Fruit fly (Drosophila melanogaster) whole organism, embryonic: ENCODE measurements around the gene CG18063.

ENCODE experiments used
- Antp ChIP-seq: fragments of 200-800 bp; sonication (Bioruptor generic); optimal IDR thresholded peaks from 3 replicates; lab custom pipeline; 2016; ENCODE audit warnings: missing biosample characterization, missing genetic modification characterization
- Atf6 ChIP-seq: fragments of 200-800 bp; sonication (Bioruptor generic); IDR thresholded peaks from 2 replicates; pipeline ENCODE4 v1.3.6; 2022; ENCODE audit warnings: missing biosample characterization, missing genetic modification characterization
- B-H2 ChIP-seq: fragments of 200-800 bp; sonication (Bioruptor generic); optimal IDR thresholded peaks from 2 replicates; lab custom pipeline; 2018; ENCODE audit warnings: missing biosample characterization, mild to moderate bottlenecking, missing genetic modification characterization
- C15 ChIP-seq: fragments of 200-800 bp; sonication (Bioruptor generic); IDR thresholded peaks from 3 replicates; pipeline ENCODE4 v1.3.6; 2022; ENCODE audit warnings: missing biosample characterization, missing genetic modification characterization
- CG1024 ChIP-seq: fragments of 200-800 bp; sonication (Bioruptor generic); IDR thresholded peaks from 2 replicates; pipeline ENCODE4 v1.3.6; 2022; ENCODE audit warnings: missing biosample characterization, missing genetic modification characterization
- CG10979 ChIP-seq: fragments of 200-800 bp; sonication (Bioruptor generic); optimal IDR thresholded peaks from 2 replicates; lab custom pipeline; 2018; ENCODE audit warnings: missing biosample characterization, mild to moderate bottlenecking, missing genetic modification characterization, moderate library complexity
- CG11085 ChIP-seq: fragments of 200-800 bp; sonication (Bioruptor generic); IDR thresholded peaks from 2 replicates; pipeline ENCODE4 v1.3.6; 2022; ENCODE audit warnings: missing biosample characterization, missing genetic modification characterization
- CG11247 ChIP-seq: fragments of 200-800 bp; sonication (Bioruptor generic); IDR thresholded peaks from 2 replicates; pipeline ENCODE4 v1.3.6; 2022; ENCODE audit warnings: missing biosample characterization, missing genetic modification characterization
- CG12769 ChIP-seq: fragments of 200-800 bp; sonication (Bioruptor generic); optimal IDR thresholded peaks from 2 replicates; lab custom pipeline; 2019; ENCODE audit warnings: missing biosample characterization, mild to moderate bottlenecking, missing genetic modification characterization, moderate library complexity
- CG13775 ChIP-seq: fragments of 200-800 bp; sonication (Bioruptor generic); optimal IDR thresholded peaks from 3 replicates; lab custom pipeline; 2017; ENCODE audit warnings: missing biosample characterization, mild to moderate bottlenecking, missing genetic modification characterization
- CG13894 ChIP-seq: fragments of 200-800 bp; sonication (Bioruptor generic); optimal IDR thresholded peaks from 3 replicates; lab custom pipeline; 2018; ENCODE audit warnings: missing biosample characterization, mild to moderate bottlenecking, missing genetic modification characterization, moderate library complexity
- CG14441 ChIP-seq: fragments of 200-800 bp; sonication (Bioruptor generic); IDR thresholded peaks from 2 replicates; pipeline ENCODE4 v1.3.6; 2022; ENCODE audit warnings: missing biosample characterization, missing genetic modification characterization
- CG15601 ChIP-seq: fragments of 200-800 bp; sonication (Bioruptor generic); optimal IDR thresholded peaks from 3 replicates; lab custom pipeline; 2019; ENCODE audit warnings: missing biosample characterization, mild to moderate bottlenecking, missing genetic modification characterization, moderate library complexity
- CG1603 ChIP-seq: fragments of 200-800 bp; sonication (Bioruptor generic); optimal IDR thresholded peaks from 2 replicates; lab custom pipeline; 2019; ENCODE audit warnings: missing biosample characterization, mild to moderate bottlenecking, missing genetic modification characterization, moderate library complexity
- CG2199 ChIP-seq: fragments of 200-800 bp; sonication (Bioruptor generic); IDR thresholded peaks from 3 replicates; pipeline ENCODE4 v1.3.6; 2022; ENCODE audit warnings: missing biosample characterization, missing genetic modification characterization
- CG33557 ChIP-seq: fragments of 200-800 bp; sonication (Bioruptor generic); optimal IDR thresholded peaks from 2 replicates; lab custom pipeline; 2019; ENCODE audit warnings: missing biosample characterization, mild to moderate bottlenecking, missing genetic modification characterization, moderate library complexity
- CG3407 ChIP-seq: fragments of 200-800 bp; sonication (Bioruptor generic); optimal IDR thresholded peaks from 2 replicates; lab custom pipeline; 2018; ENCODE audit warnings: missing biosample characterization, mild to moderate bottlenecking, missing genetic modification characterization
- CG6791 ChIP-seq: fragments of 200-800 bp; sonication (Bioruptor generic); IDR thresholded peaks from 3 replicates; pipeline ENCODE4 v1.3.6; 2022; ENCODE audit warnings: missing biosample characterization, missing genetic modification characterization; ENCODE audit not compliant: partially characterized antibody
- CG8281 ChIP-seq: fragments of 200-800 bp; sonication (Bioruptor generic); optimal IDR thresholded peaks from 2 replicates; lab custom pipeline; 2018; ENCODE audit warnings: missing biosample characterization, mild to moderate bottlenecking, missing genetic modification characterization, moderate library complexity
- CG8290 ChIP-seq, 3 experiments: fragments of 200-800 bp; sonication (Bioruptor generic); optimal IDR thresholded peaks; 2 replicates each; lab custom pipeline; 2016 to 2019; ENCODE audit warnings: missing biosample characterization in 3 of 3, missing genetic modification characterization in 3 of 3, mild to moderate bottlenecking in 2 of 3, moderate library complexity in 1 of 3
- CG8765 ChIP-seq: fragments of 200-800 bp; sonication (Bioruptor generic); IDR thresholded peaks from 2 replicates; pipeline ENCODE4 v1.3.6; 2022; ENCODE audit warnings: missing biosample characterization, missing genetic modification characterization
- CG9876 ChIP-seq: fragments of 200-800 bp; sonication (Bioruptor generic); optimal IDR thresholded peaks from 2 replicates; lab custom pipeline; 2016; ENCODE audit warnings: missing biosample characterization, missing genetic modification characterization
- D19A ChIP-seq: fragments of 200-800 bp; optimal IDR thresholded peaks from 3 replicates; lab custom pipeline; 2019; ENCODE audit warnings: missing biosample characterization, mild to moderate bottlenecking, missing genetic modification characterization, moderate library complexity
- Deaf1 ChIP-seq: fragments of 200-800 bp; optimal IDR thresholded peaks from 3 replicates; lab custom pipeline; 2019; ENCODE audit warnings: missing biosample characterization, mild to moderate bottlenecking, missing genetic modification characterization, moderate library complexity
- E2f1 ChIP-seq: fragments of 200-800 bp; sonication (Bioruptor generic); IDR thresholded peaks from 2 replicates; pipeline ENCODE4 v1.3.6; 2022; ENCODE audit warnings: missing biosample characterization, missing genetic modification characterization
- Ets97D ChIP-seq: fragments of 200-800 bp; sonication (Bioruptor generic); optimal IDR thresholded peaks from 3 replicates; lab custom pipeline; 2016; ENCODE audit warnings: missing biosample characterization, missing genetic modification characterization
- Gug ChIP-seq: fragments of 200-800 bp; sonication (Bioruptor generic); IDR thresholded peaks from 4 replicates; pipeline ENCODE4 v1.3.6; 2022; ENCODE audit warnings: missing biosample characterization, missing genetic modification characterization
- NFAT ChIP-seq: fragments of 200-800 bp; sonication (Bioruptor generic); IDR thresholded peaks from 2 replicates; pipeline ENCODE4 v1.3.6; 2022; ENCODE audit warnings: missing biosample characterization, missing genetic modification characterization
- Opbp ChIP-seq: fragments of 200-800 bp; sonication (Bioruptor generic); IDR thresholded peaks from 3 replicates; pipeline ENCODE4 v1.3.6; 2022; ENCODE audit warnings: missing biosample characterization, missing genetic modification characterization; ENCODE audit not compliant: partially characterized antibody
- Rfx ChIP-seq: fragments of 200-800 bp; sonication (Bioruptor generic); IDR thresholded peaks from 2 replicates; pipeline ENCODE4 v1.3.6; 2022; ENCODE audit warnings: missing biosample characterization, missing genetic modification characterization
- Rx ChIP-seq: fragments of 200-800 bp; sonication (Bioruptor generic); IDR thresholded peaks from 2 replicates; pipeline ENCODE4 v1.3.6; 2022; ENCODE audit warnings: missing biosample characterization, missing genetic modification characterization
- Taf1 ChIP-seq: fragments of 200-800 bp; sonication (Bioruptor generic); IDR thresholded peaks from 2 replicates; pipeline ENCODE4 v1.3.6; 2022; ENCODE audit warnings: missing biosample characterization, missing genetic modification characterization
- ab ChIP-seq: fragments of 200-800 bp; sonication (Bioruptor generic); optimal IDR thresholded peaks from 2 replicates; lab custom pipeline; 2016; ENCODE audit warnings: missing biosample characterization, missing genetic modification characterization
- chm ChIP-seq: fragments of 200-800 bp; sonication (Bioruptor generic); IDR thresholded peaks from 2 replicates; pipeline ENCODE4 v1.3.6; 2022; ENCODE audit warnings: missing biosample characterization, missing genetic modification characterization
- chn ChIP-seq: fragments of 200-800 bp; sonication (Bioruptor generic); optimal IDR thresholded peaks from 2 replicates; lab custom pipeline; 2016; ENCODE audit warnings: missing biosample characterization, missing genetic modification characterization
- dati ChIP-seq: fragments of 200-800 bp; sonication (Bioruptor generic); IDR thresholded peaks from 2 replicates; pipeline ENCODE4 v1.3.6; 2022; ENCODE audit warnings: missing biosample characterization, missing genetic modification characterization
- gt ChIP-seq: fragments of 200-800 bp; sonication (Bioruptor generic); IDR thresholded peaks from 2 replicates; pipeline ENCODE4 v1.3.6; 2022; ENCODE audit warnings: missing biosample characterization, missing genetic modification characterization
- hbn ChIP-seq: fragments of 200-800 bp; sonication (Bioruptor generic); IDR thresholded peaks from 2 replicates; pipeline ENCODE4 v1.3.6; 2022; ENCODE audit warnings: missing biosample characterization, missing genetic modification characterization; ENCODE audit not compliant: partially characterized antibody
- jigr1 ChIP-seq: fragments of 200-800 bp; sonication (Bioruptor generic); IDR thresholded peaks from 3 replicates; pipeline ENCODE4 v1.3.6; 2022; ENCODE audit warnings: missing biosample characterization, missing genetic modification characterization
- jumu ChIP-seq: fragments of 200-800 bp; sonication (Bioruptor generic); optimal IDR thresholded peaks from 3 replicates; lab custom pipeline; 2016; ENCODE audit warnings: missing biosample characterization, missing genetic modification characterization
- lbe ChIP-seq: fragments of 200-800 bp; sonication (Bioruptor generic); optimal IDR thresholded peaks from 2 replicates; lab custom pipeline; 2016; ENCODE audit warnings: missing biosample characterization, mild to moderate bottlenecking, missing genetic modification characterization
- phol ChIP-seq: fragments of 200-800 bp; sonication (Bioruptor generic); optimal IDR thresholded peaks from 3 replicates; lab custom pipeline; 2018; ENCODE audit warnings: missing biosample characterization, mild to moderate bottlenecking, missing genetic modification characterization, moderate library complexity
- prd ChIP-seq, 3 experiments: fragments of >200 bp in 2 of 3; fragments of 200-800 bp in 1 of 3; sonication (Bioruptor generic) in 1 of 3; optimal IDR thresholded peaks in 2 of 3; IDR thresholded peaks in 1 of 3; 2 replicates in 2 of 3; 3 replicates in 1 of 3; pipeline versions ENCODE4 v1.3.6 to Lab custom; 2017 to 2022; ENCODE audit warnings: missing biosample characterization in 1 of 3, missing genetic modification characterization in 1 of 3
- ro ChIP-seq: fragments of 200-800 bp; sonication (Bioruptor generic); IDR thresholded peaks from 2 replicates; pipeline ENCODE4 v1.3.6; 2022; ENCODE audit warnings: missing biosample characterization, missing genetic modification characterization
- row ChIP-seq: fragments of 200-800 bp; sonication (Bioruptor generic); IDR thresholded peaks from 3 replicates; pipeline ENCODE4 v1.3.6; 2022; ENCODE audit warnings: missing biosample characterization, missing genetic modification characterization
- sisA ChIP-seq: fragments of 200-800 bp; sonication (Bioruptor generic); IDR thresholded peaks from 2 replicates; pipeline ENCODE4 v1.3.6; 2022; ENCODE audit warnings: missing biosample characterization, missing genetic modification characterization
- stc ChIP-seq: fragments of 200-800 bp; sonication (Bioruptor generic); IDR thresholded peaks from 2 replicates; pipeline ENCODE4 v1.3.6; 2022; ENCODE audit warnings: missing biosample characterization, missing genetic modification characterization
- unc-4 ChIP-seq: fragments of 200-800 bp; sonication (Bioruptor generic); IDR thresholded peaks from 2 replicates; pipeline ENCODE4 v1.3.6; 2022; ENCODE audit warnings: missing biosample characterization, missing genetic modification characterization; ENCODE audit not compliant: partially characterized antibody

The CG18063 gene

dm6 chr2L:15908086-15908485 is 49.6 kb upstream of the CG18063 start (continued):
- TF ChIP-seq jumu (GFP tag; lab: Kevin White, UChicago) (no peak), stc (GFP tag; lab: Robert Waterston, UW) (peak; percentile 16; the same call in 1 of the 2 replicates), CG8281 (tag; lab: Kevin White, UChicago) (no peak), CG6791 (0 out of 3 replicates have a peak, but pooled peaks have one; percentile 25), C15 (GFP tag; lab: Robert Waterston, UW) (no peak), CG11085 (GFP tag; lab: Robert Waterston, UW) (0 out of 2 replicates have a peak, but pooled peaks have one; percentile 15), CG13894 (tag; lab: Kevin White, UChicago) (no peak), CG1603 (peak; percentile 30), Antp (peak; percentile 12), prd (optimal IDR thresholded peaks at IDR 0.05; lab: Kevin White, UChicago) (no peak), prd (GFP tag; IDR thresholded peaks at IDR 0.05; lab: Robert Waterston, UW) (peak; percentile 7; the same call in 1 of the 3 replicates), Rfx (0 out of 2 replicates have a peak, but pooled peaks have one; percentile 25), CG8290 (GFP tag; optimal IDR thresholded peaks at IDR 0.05; lab: Kevin White, UChicago) (no peak), CG8290 (tag; optimal IDR thresholded peaks at IDR 0.05; lab: Kevin White, UChicago) (peak in 1 of 2 experiments; percentile 47), Taf1 (GFP tag; lab: Robert Waterston, UW) (no peak), CG14441 (GFP tag; lab: Robert Waterston, UW) (peak; percentile 49; the same call in 1 of the 2 replicates), sisA (GFP tag; lab: Robert Waterston, UW) (0 out of 2 replicates have a peak, but pooled peaks have one; percentile 12), CG3407 (GFP tag; lab: Kevin White, UChicago) (no peak), CG12769 (peak; percentile 67), Gug (peak; percentile 35; the same call in 1 of the 4 replicates), Atf6 (GFP tag; lab: Robert Waterston, UW) (peak; percentile 34; the same call in 1 of the 2 replicates), dati (no peak), jigr1 (GFP tag; lab: Robert Waterston, UW) (0 out of 3 replicates have a peak, but pooled peaks have one; percentile 36), CG8765 (GFP tag; lab: Robert Waterston, UW) (0 out of 2 replicates have a peak, but pooled peaks have one; percentile 13), B-H2 (GFP tag; lab: Kevin White, UChicago) (no peak), CG15601 (tag; lab: Kevin White, UChicago) (no peak), CG2199 (GFP tag; lab: Robert Waterston, UW) (0 out of 3 replicates have a peak, but pooled peaks have one; percentile 60), row (GFP tag; lab: Robert Waterston, UW) (peak; percentile 58; the same call in 2 of the 3 replicates), Deaf1 (tag; lab: Kevin White, UChicago) (no peak)

dm6 chr2L:15908496-15909276 is 49.0 kb upstream of the CG18063 start:
- TF ChIP-seq CG11247 (GFP tag; lab: Robert Waterston, UW) (no peak), unc-4 (GFP tag; lab: Robert Waterston, UW) (0 out of 2 replicates have a peak, but pooled peaks have one; percentile 20), phol (peak; percentile 75), chn (GFP tag; lab: Kevin White, UChicago) (no peak), ro (GFP tag; lab: Robert Waterston, UW) (no peak), CG1024 (no peak), Ets97D (GFP tag; lab: Kevin White, UChicago) (no peak), Opbp (no peak), Rx (no peak), D19A (tag; lab: Kevin White, UChicago) (peak; percentile 63), NFAT (GFP tag; lab: Robert Waterston, UW) (no peak), CG15601 (tag; lab: Kevin White, UChicago) (peak; percentile 26), gt (no peak), CG10979 (tag; lab: Kevin White, UChicago) (peak; percentile 73), CG33557 (GFP tag; lab: Kevin White, UChicago) (peak; percentile 68), chm (no peak; the same call in 1 of the 2 replicates), E2f1 (GFP tag; lab: Robert Waterston, UW) (peak; percentile 24; the same call in 1 of the 2 replicates), CG9876 (GFP tag; lab: Kevin White, UChicago) (no peak), CG13775 (GFP tag; lab: Kevin White, UChicago) (peak; percentile 4), hbn (no peak), ab (no peak), lbe (GFP tag; lab: Kevin White, UChicago) (no peak)
